Worm (Caenorhabditis elegans): ENCODE results near the gene psme-3.

DNA sequence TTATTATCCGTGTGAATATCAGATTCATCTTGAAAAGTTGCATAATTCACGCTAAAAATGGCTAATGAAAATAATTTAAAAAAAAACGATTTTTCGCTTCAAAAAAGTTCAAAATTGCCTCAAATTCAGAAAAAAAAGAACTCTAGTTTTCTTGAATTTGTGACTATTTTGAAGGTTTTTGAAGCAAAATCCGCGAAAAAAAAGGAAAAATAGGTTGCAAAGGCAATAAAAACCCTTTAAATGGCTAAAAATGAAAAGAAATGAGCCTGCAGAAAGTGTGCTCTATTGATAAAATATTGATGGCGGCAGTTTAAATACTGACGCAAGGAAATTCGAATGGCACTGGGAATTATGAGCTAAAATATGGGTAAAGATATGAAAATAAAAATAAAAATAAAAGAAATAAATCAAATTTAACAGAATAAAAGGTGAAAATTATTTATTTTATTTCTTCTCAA is 12.5 kb downstream of the psme-3 start, which contains the start of gene Y66D12A.7:
- TF ChIP-seq nfya-1 (tag; optimal IDR thresholded peaks at IDR 0.05; ENCODE audit: insufficient read depth) (peak; percentile 44), pha-4 (tag; optimal IDR thresholded peaks at IDR 0.05) (peak; percentile 55), tbx-2 (tag; optimal IDR thresholded peaks at IDR 0.05) (no peak), ama-1 (optimal IDR thresholded peaks at IDR 0.05) (no peak), R02D3.7 (tag; optimal IDR thresholded peaks at IDR 0.05) (no peak), ceh-9 (tag; optimal IDR thresholded peaks at IDR 0.05) (no peak), fos-1 (tag; optimal IDR thresholded peaks at IDR 0.05) (no peak), nhr-77 (tag; optimal IDR thresholded peaks at IDR 0.05) (no peak)
